Fruit fly (Drosophila melanogaster) whole organism, prepupa: ENCODE measurements around the gene pHCl-1.

Source experiments
- Blimp-1 ChIP-seq: fragments of 200-800 bp; sonication (Bioruptor generic); optimal IDR thresholded peaks from 3 replicates; lab custom pipeline; 2017; ENCODE audit warnings: missing biosample characterization, missing genetic modification characterization, mild to moderate bottlenecking, moderate library complexity, missing genetic modification reagents
- CG10669 ChIP-seq: fragments of 200-800 bp; sonication (Bioruptor generic); optimal IDR thresholded peaks from 3 replicates; lab custom pipeline; 2018; ENCODE audit warnings: missing biosample characterization, mild to moderate bottlenecking, missing genetic modification characterization, moderate library complexity
- CG11294 ChIP-seq: fragments of 200-800 bp; sonication (Bioruptor generic); IDR thresholded peaks from 2 replicates; pipeline ENCODE4 v1.3.6; 2022; ENCODE audit warnings: missing biosample characterization, missing genetic modification characterization
- CG11762 ChIP-seq: fragments of 200-800 bp; sonication (Bioruptor generic); optimal IDR thresholded peaks from 3 replicates; lab custom pipeline; 2016; ENCODE audit warnings: missing biosample characterization, missing genetic modification characterization; ENCODE audit not compliant: insufficient read depth
- CG15336 ChIP-seq: fragments of 200-800 bp; sonication (Bioruptor generic); IDR thresholded peaks from 2 replicates; pipeline ENCODE4 v1.3.6; 2022; ENCODE audit warnings: missing biosample characterization, missing genetic modification characterization
- CG1621 ChIP-seq: fragments of 200-800 bp; sonication (Bioruptor generic); optimal IDR thresholded peaks from 3 replicates; lab custom pipeline; 2018; ENCODE audit warnings: missing biosample characterization, mild to moderate bottlenecking, missing genetic modification characterization
- CG16779 ChIP-seq: fragments of 200-800 bp; sonication (Bioruptor generic); optimal IDR thresholded peaks from 3 replicates; lab custom pipeline; 2017; ENCODE audit warnings: missing biosample characterization, mild to moderate bottlenecking, missing genetic modification characterization
- CG3032 ChIP-seq: fragments of 200-800 bp; optimal IDR thresholded peaks from 2 replicates; lab custom pipeline; 2019; ENCODE audit warnings: missing biosample characterization, mild to moderate bottlenecking, missing genetic modification characterization, moderate library complexity
- CG31627 ChIP-seq: fragments of 200-800 bp; sonication (Bioruptor generic); optimal IDR thresholded peaks from 3 replicates; lab custom pipeline; 2016; ENCODE audit warnings: missing biosample characterization, missing genetic modification characterization
- CG32006 ChIP-seq: fragments of 200-800 bp; sonication (Bioruptor generic); optimal IDR thresholded peaks from 3 replicates; lab custom pipeline; 2017; ENCODE audit warnings: missing biosample characterization, mild to moderate bottlenecking, missing genetic modification characterization
- CG3919 ChIP-seq: fragments of 200-800 bp; sonication (Bioruptor generic); optimal IDR thresholded peaks from 3 replicates; lab custom pipeline; 2016; ENCODE audit warnings: missing biosample characterization, missing genetic modification characterization
- CG6276 ChIP-seq: fragments of 200-800 bp; sonication (Bioruptor generic); optimal IDR thresholded peaks from 2 replicates; lab custom pipeline; 2017; ENCODE audit warnings: missing biosample characterization, mild to moderate bottlenecking, missing genetic modification characterization
- CG7368 ChIP-seq: fragments of 200-800 bp; sonication (Bioruptor generic); optimal IDR thresholded peaks from 3 replicates; lab custom pipeline; 2016; ENCODE audit warnings: missing biosample characterization, missing genetic modification characterization
- CG8319 ChIP-seq: fragments of 200-800 bp; sonication (Bioruptor generic); optimal IDR thresholded peaks from 3 replicates; lab custom pipeline; 2016; ENCODE audit warnings: missing biosample characterization, missing genetic modification characterization
- CG8632 ChIP-seq: fragments of 200-800 bp; sonication (Bioruptor generic); optimal IDR thresholded peaks from 3 replicates; lab custom pipeline; 2016; ENCODE audit warnings: missing biosample characterization, missing genetic modification characterization
- CG9139 ChIP-seq: fragments of 200-800 bp; sonication (Bioruptor generic); optimal IDR thresholded peaks from 3 replicates; lab custom pipeline; 2017; ENCODE audit warnings: missing biosample characterization, mild to moderate bottlenecking, missing genetic modification characterization
- Eip75B ChIP-seq: fragments of 200-800 bp; sonication (Bioruptor generic); optimal IDR thresholded peaks from 3 replicates; lab custom pipeline; 2016; ENCODE audit warnings: missing biosample characterization, missing genetic modification characterization
- Eip78C ChIP-seq: fragments of 200-800 bp; sonication (Bioruptor generic); peaks from one replicate; lab custom pipeline; 2016; ENCODE audit warnings: missing biosample characterization, missing genetic modification characterization
- Eip93F ChIP-seq: fragments of 200-800 bp; sonication (Bioruptor generic); optimal IDR thresholded peaks from 2 replicates; lab custom pipeline; 2016; ENCODE audit warnings: missing biosample characterization, mild to moderate bottlenecking, missing genetic modification characterization
- Ets21C ChIP-seq: fragments of 200-800 bp; sonication (Bioruptor generic); optimal IDR thresholded peaks from 3 replicates; lab custom pipeline; 2016; ENCODE audit warnings: missing biosample characterization, missing genetic modification characterization
- Ets96B ChIP-seq: fragments of 200-800 bp; optimal IDR thresholded peaks from 2 replicates; lab custom pipeline; 2019; ENCODE audit warnings: missing biosample characterization, mild to moderate bottlenecking, missing genetic modification characterization, moderate library complexity
- Gug ChIP-seq: fragments of 200-800 bp; sonication (Bioruptor generic); IDR thresholded peaks from 2 replicates; pipeline ENCODE4 v1.3.6; 2022; ENCODE audit warnings: missing biosample characterization, missing genetic modification characterization
- Hr38 ChIP-seq: sonication (Bioruptor generic); optimal IDR thresholded peaks from 2 replicates; lab custom pipeline; 2016; ENCODE audit warnings: missing biosample characterization, missing genetic modification characterization
- Hr39 ChIP-seq: fragments of 200-800 bp; sonication (Bioruptor generic); optimal IDR thresholded peaks from 2 replicates; lab custom pipeline; 2016; ENCODE audit warnings: missing biosample characterization, missing genetic modification characterization
- Hr4 ChIP-seq: fragments of 200-800 bp; sonication (Bioruptor generic); optimal IDR thresholded peaks from 3 replicates; lab custom pipeline; 2016; ENCODE audit warnings: missing biosample characterization, missing genetic modification characterization
- Lpt ChIP-seq: fragments of 200-800 bp; sonication (Bioruptor generic); optimal IDR thresholded peaks from 3 replicates; lab custom pipeline; 2016; ENCODE audit warnings: missing biosample characterization, missing genetic modification characterization
- Met ChIP-seq: fragments of 200-800 bp; sonication (Bioruptor generic); optimal IDR thresholded peaks from 3 replicates; lab custom pipeline; 2016; ENCODE audit warnings: missing biosample characterization, missing genetic modification characterization
- OdsH ChIP-seq: fragments of 200-800 bp; sonication (Bioruptor generic); optimal IDR thresholded peaks from 3 replicates; lab custom pipeline; 2016; ENCODE audit warnings: missing biosample characterization, missing genetic modification characterization
- Smox ChIP-seq: fragments of 200-800 bp; sonication (Bioruptor generic); optimal IDR thresholded peaks from 3 replicates; lab custom pipeline; 2016; ENCODE audit warnings: missing biosample characterization, missing genetic modification characterization
- Sox102F ChIP-seq: fragments of 200-800 bp; sonication (Bioruptor generic); optimal IDR thresholded peaks from 2 replicates; lab custom pipeline; 2016; ENCODE audit warnings: missing biosample characterization, mild to moderate bottlenecking, missing genetic modification characterization
- Sox14 ChIP-seq: fragments of 200-800 bp; sonication (Bioruptor generic); optimal IDR thresholded peaks from 3 replicates; lab custom pipeline; 2016; ENCODE audit warnings: missing biosample characterization, missing genetic modification characterization
- Sox15 ChIP-seq: fragments of 200-800 bp; sonication (Bioruptor generic); optimal IDR thresholded peaks from 3 replicates; lab custom pipeline; 2016; ENCODE audit warnings: missing biosample characterization, missing genetic modification characterization
- achi ChIP-seq: fragments of 200-800 bp; sonication (Bioruptor generic); optimal IDR thresholded peaks from 3 replicates; lab custom pipeline; 2016; ENCODE audit warnings: missing biosample characterization, missing genetic modification characterization
- acj6 ChIP-seq: fragments of 200-800 bp; sonication (Bioruptor generic); optimal IDR thresholded peaks from 3 replicates; lab custom pipeline; 2016; ENCODE audit warnings: missing biosample characterization, missing genetic modification characterization
- cyc ChIP-seq: fragments of 200-800 bp; sonication (Bioruptor generic); optimal IDR thresholded peaks from 3 replicates; lab custom pipeline; 2016; ENCODE audit warnings: missing biosample characterization, missing genetic modification characterization
- dac ChIP-seq: fragments of 200-800 bp; sonication (Bioruptor generic); optimal IDR thresholded peaks from 2 replicates; lab custom pipeline; 2017; ENCODE audit warnings: missing biosample characterization, mild to moderate bottlenecking, missing genetic modification characterization
- dsx ChIP-seq: fragments of 200-800 bp; optimal IDR thresholded peaks from 3 replicates; lab custom pipeline; 2019; ENCODE audit warnings: missing biosample characterization, mild to moderate bottlenecking, missing genetic modification characterization, moderate library complexity; ENCODE audit not compliant: poor library complexity, severe bottlenecking
- esn ChIP-seq: fragments of 200-800 bp; sonication (Bioruptor generic); optimal IDR thresholded peaks from 2 replicates; lab custom pipeline; 2016; ENCODE audit warnings: missing biosample characterization, mild to moderate bottlenecking, missing genetic modification characterization, moderate library complexity
- fd59A ChIP-seq: fragments of 200-800 bp; sonication (Bioruptor generic); optimal IDR thresholded peaks from 2 replicates; lab custom pipeline; 2017; ENCODE audit warnings: missing biosample characterization, mild to moderate bottlenecking, missing genetic modification characterization, missing genetic modification reagents
- fd85E ChIP-seq: fragments of 200-800 bp; sonication (Bioruptor generic); optimal IDR thresholded peaks from 3 replicates; lab custom pipeline; 2016; ENCODE audit warnings: missing biosample characterization, missing genetic modification characterization
- fkh ChIP-seq: fragments of 200-800 bp; sonication (Bioruptor generic); optimal IDR thresholded peaks from 3 replicates; lab custom pipeline; 2017; ENCODE audit warnings: missing biosample characterization, mild to moderate bottlenecking, missing genetic modification characterization, moderate library complexity
- lz ChIP-seq: fragments of 200-800 bp; sonication (Bioruptor generic); optimal IDR thresholded peaks from 3 replicates; lab custom pipeline; 2016; ENCODE audit warnings: missing biosample characterization, missing genetic modification characterization
- net ChIP-seq: fragments of 200-800 bp; sonication (Bioruptor generic); optimal IDR thresholded peaks from 3 replicates; lab custom pipeline; 2016; ENCODE audit warnings: missing biosample characterization, missing genetic modification characterization
- pdm3 ChIP-seq: fragments of 200-800 bp; sonication (Bioruptor generic); optimal IDR thresholded peaks from 3 replicates; lab custom pipeline; 2016; ENCODE audit warnings: missing biosample characterization, missing genetic modification characterization
- salr ChIP-seq, 2 experiments: fragments of 200-800 bp; sonication (Bioruptor generic); optimal IDR thresholded peaks; 3 replicates each; lab custom pipeline; 2016 to 2018; ENCODE audit warnings: missing biosample characterization in 2 of 2, missing genetic modification characterization in 2 of 2, mild to moderate bottlenecking in 1 of 2
- spab ChIP-seq: fragments of 200-800 bp; sonication (Bioruptor generic); optimal IDR thresholded peaks from 2 replicates; lab custom pipeline; 2017; ENCODE audit warnings: missing biosample characterization, mild to moderate bottlenecking, missing genetic modification characterization, missing genetic modification reagents
- topi ChIP-seq: fragments of 200-800 bp; sonication (Bioruptor generic); optimal IDR thresholded peaks from 3 replicates; lab custom pipeline; 2016; ENCODE audit warnings: missing biosample characterization, missing genetic modification characterization

pHCl-1 gene

dm6 chr3L:15906262-15906661 is 7.4 kb upstream of the pHCl-1 start:
- TF ChIP-seq topi (GFP tag; lab: Kevin White, UChicago) (no peak), net (GFP tag; lab: Kevin White, UChicago) (no peak), Blimp-1 (GFP tag; lab: Kevin White, UChicago) (no peak), CG32006 (GFP tag; lab: Kevin White, UChicago) (no peak), CG31627 (GFP tag; lab: Kevin White, UChicago) (no peak), CG15336 (GFP tag; lab: Robert Waterston, UW) (no peak), Hr4 (GFP tag; lab: Kevin White, UChicago) (no peak), CG3032 (tag; lab: Kevin White, UChicago) (no peak)

DNA sequence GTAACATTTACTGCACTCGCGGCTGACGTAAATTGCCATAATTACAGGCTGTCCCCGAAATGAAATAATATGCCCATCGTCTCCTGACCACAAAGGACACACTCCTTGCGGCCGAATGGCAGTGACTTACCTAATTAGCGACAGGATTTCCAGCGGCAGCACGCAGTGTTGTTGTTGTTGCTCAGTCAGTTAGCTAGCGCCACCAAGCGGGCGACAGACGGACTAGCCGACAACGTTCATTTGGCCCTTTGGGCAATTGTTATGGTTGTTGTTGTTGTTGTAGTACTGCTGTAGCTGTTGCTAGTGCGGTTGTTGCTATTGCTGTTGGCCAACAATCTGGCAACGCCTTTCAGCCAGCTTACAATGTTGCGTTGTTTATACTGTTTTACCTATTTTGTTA is 5.3 kb downstream of the pHCl-1 start:
- TF ChIP-seq salr (GFP tag; optimal IDR thresholded peaks at IDR 0.05; lab: Kevin White, UChicago) (no peak), dsx (peak; percentile 5), CG8319 (no peak), Hr38 (GFP tag; lab: Kevin White, UChicago) (no peak), CG3032 (tag; lab: Kevin White, UChicago) (no peak)
- TF ChIP-seq, all 60 proteins: peak for 1

DNA sequence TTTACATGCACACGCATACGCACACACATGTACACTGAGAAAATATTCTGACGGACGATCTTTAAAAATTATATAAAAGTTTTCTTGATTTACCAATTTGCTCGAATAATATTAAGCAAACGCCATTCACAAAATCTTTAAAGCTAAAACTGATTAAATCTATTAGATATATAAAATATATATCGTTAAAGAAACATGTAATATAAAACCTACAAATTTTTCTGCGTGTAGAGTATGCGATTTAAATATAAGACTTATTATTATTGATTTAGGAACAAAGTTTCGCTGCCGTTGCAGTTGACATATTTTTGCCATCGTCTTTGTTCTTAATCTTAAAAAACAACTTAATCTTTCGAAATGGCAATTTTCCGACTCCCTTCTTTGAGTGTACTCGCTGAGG is 21.3 kb downstream of the pHCl-1 start:
- TF ChIP-seq dsx = no peak
- TF ChIP-seq achi (GFP tag; lab: Kevin White, UChicago) = no peak
- no peak for TF ChIP-seq fd59A (GFP tag; lab: Kevin White, UChicago)
- no peak for TF ChIP-seq CG3032 (tag; lab: Kevin White, UChicago)
- no peak for TF ChIP-seq Sox102F
- TF ChIP-seq Met (GFP tag; lab: Kevin White, UChicago) = no peak
- peak; percentile 44 for TF ChIP-seq Ets96B (tag; lab: Kevin White, UChicago)
- no peak for TF ChIP-seq CG7368 (GFP tag; lab: Kevin White, UChicago)
- TF ChIP-seq Ets21C = no peak
- TF ChIP-seq CG16779 (tag; lab: Kevin White, UChicago) = no peak
- no peak for TF ChIP-seq CG11294 (GFP tag; lab: Robert Waterston, UW)
- no peak for TF ChIP-seq Lpt (GFP tag; lab: Kevin White, UChicago)
- TF ChIP-seq CG31627 (GFP tag; lab: Kevin White, UChicago) = no peak
- TF ChIP-seq Hr4 (GFP tag; lab: Kevin White, UChicago) = no peak
- TF ChIP-seq CG8632 (GFP tag; lab: Kevin White, UChicago) = no peak
- TF ChIP-seq dac (GFP tag; lab: Kevin White, UChicago) = no peak
- TF ChIP-seq cyc (GFP tag; lab: Kevin White, UChicago) = no peak
- no peak for TF ChIP-seq CG15336 (GFP tag; lab: Robert Waterston, UW)
- no peak for TF ChIP-seq Hr39 (GFP tag; lab: Kevin White, UChicago)
- no peak for TF ChIP-seq CG1621 (tag; lab: Kevin White, UChicago)
- no peak for TF ChIP-seq CG3919 (GFP tag; lab: Kevin White, UChicago)
- TF ChIP-seq spab = peak; percentile 3
- TF ChIP-seq Gug (GFP tag; lab: Robert Waterston, UW) = no peak
- TF ChIP-seq CG11762 (GFP tag; lab: Kevin White, UChicago) = no peak
- no peak for TF ChIP-seq topi (GFP tag; lab: Kevin White, UChicago)
- peak; percentile 32 for TF ChIP-seq CG10669
- peak; percentile 6 for TF ChIP-seq CG6276
- no peak for TF ChIP-seq pdm3 (GFP tag; lab: Kevin White, UChicago)
- TF ChIP-seq CG9139 (GFP tag; lab: Kevin White, UChicago) = no peak
- TF ChIP-seq net (GFP tag; lab: Kevin White, UChicago) = no peak
- no peak for TF ChIP-seq Blimp-1 (GFP tag; lab: Kevin White, UChicago)
- TF ChIP-seq Eip93F (GFP tag; lab: Kevin White, UChicago) = no peak
- TF ChIP-seq OdsH (GFP tag; lab: Kevin White, UChicago) = peak; percentile 17
- peak; percentile 70 for TF ChIP-seq Eip78C (GFP tag; lab: Kevin White, UChicago)
- peak; percentile 18 for TF ChIP-seq acj6 (GFP tag; lab: Kevin White, UChicago)
- TF ChIP-seq Sox14 (GFP tag; lab: Kevin White, UChicago) = no peak
- TF ChIP-seq lz (GFP tag; lab: Kevin White, UChicago) = no peak
- no peak for TF ChIP-seq Smox (GFP tag; lab: Kevin White, UChicago)
- no peak for TF ChIP-seq CG8319
- TF ChIP-seq fkh (GFP tag; lab: Kevin White, UChicago) = no peak
- TF ChIP-seq fd85E (GFP tag; lab: Kevin White, UChicago) = no peak
- TF ChIP-seq esn (GFP tag; lab: Kevin White, UChicago) = no peak
- TF ChIP-seq Sox15 (GFP tag; lab: Kevin White, UChicago) = no peak
- TF ChIP-seq Eip75B (GFP tag; lab: Kevin White, UChicago) = no peak
